Worm (Caenorhabditis elegans) whole organism, young adult: ENCODE data around the gene str-160.

Source experiments
- F37B4.10 ChIP-seq: fragments of 200-800 bp; sonication (Bioruptor generic); IDR thresholded peaks from 2 replicates; pipeline ENCODE4 v1.3.6; 2022; ENCODE audit warnings: missing genetic modification characterization, missing compliant biosample characterization
- F39B2.1 ChIP-seq: fragments of 200-800 bp; sonication (Bioruptor generic); IDR thresholded peaks from 2 replicates; pipeline ENCODE4 v1.3.6; 2022; ENCODE audit warnings: missing genetic modification reagents, missing genetic modification characterization, missing compliant biosample characterization
- F49E8.2 ChIP-seq: sonication (generic microtip); optimal IDR thresholded peaks from 3 replicates; lab custom pipeline; 2017; ENCODE audit warnings: missing genetic modification characterization, mild to moderate bottlenecking, missing compliant biosample characterization, antibody characterized with exemption, moderate library complexity; ENCODE audit not compliant: insufficient read depth
- T07F8.4 ChIP-seq: sonication (generic microtip); optimal IDR thresholded peaks from 2 replicates; lab custom pipeline; 2016; ENCODE audit warnings: mild to moderate bottlenecking, missing genetic modification characterization, moderate library complexity, missing compliant biosample characterization
- cebp-1 ChIP-seq, 2 experiments: fragments of 200-800 bp in 1 of 2; sonication (Bioruptor generic) in 1 of 2; sonication (generic microtip) in 1 of 2; IDR thresholded peaks in 1 of 2; optimal IDR thresholded peaks in 1 of 2; 2 replicates each; pipeline versions ENCODE4 v1.3.6 to Lab custom; 2017 to 2022; ENCODE audit warnings: missing compliant biosample characterization in 2 of 2, missing genetic modification characterization in 2 of 2, mild to moderate bottlenecking in 1 of 2, missing genetic modification reagents in 1 of 2, moderate library complexity in 1 of 2
- ceh-40 ChIP-seq: fragments of 200-800 bp; sonication (Bioruptor generic); IDR thresholded peaks from 2 replicates; pipeline ENCODE4 v1.3.6; 2022; ENCODE audit warnings: missing genetic modification characterization, missing compliant biosample characterization
- die-1 ChIP-seq: sonication (generic microtip); optimal IDR thresholded peaks from 2 replicates; lab custom pipeline; 2016; ENCODE audit warnings: missing genotype, mild to moderate bottlenecking, missing genetic modification characterization, missing compliant biosample characterization
- dpff-1 ChIP-seq: sonication (generic microtip); optimal IDR thresholded peaks from 2 replicates; lab custom pipeline; 2017; ENCODE audit warnings: mild to moderate bottlenecking, missing genetic modification characterization, missing compliant biosample characterization
- dpl-1 ChIP-seq: fragments of 150-350 bp; optimal IDR thresholded peaks from 2 replicates; lab custom pipeline; 2014; ENCODE audit warnings: missing biosample characterization, missing genetic modification reagents, missing genetic modification characterization
- egl-18 ChIP-seq: fragments of 200-800 bp; sonication (Bioruptor generic); IDR thresholded peaks from 2 replicates; pipeline ENCODE4 v1.3.6; 2022; ENCODE audit warnings: missing genetic modification reagents, missing genetic modification characterization, missing compliant biosample characterization
- egrh-3 ChIP-seq: fragments of 200-800 bp; sonication (Bioruptor generic); IDR thresholded peaks from 2 replicates; pipeline ENCODE4 v1.3.6; 2022; ENCODE audit warnings: missing genetic modification reagents, missing genetic modification characterization, missing compliant biosample characterization
- gei-17 ChIP-seq: fragments of 200-800 bp; sonication (Bioruptor generic); optimal IDR thresholded peaks from 2 replicates; lab custom pipeline; 2018; ENCODE audit warnings: mild to moderate bottlenecking, missing genetic modification characterization, missing compliant biosample characterization
- hmg-1.2 ChIP-seq: fragments of 200-800 bp; sonication (Bioruptor generic); IDR thresholded peaks from 2 replicates; pipeline ENCODE4 v1.3.6; 2022; ENCODE audit warnings: missing genetic modification reagents, missing genetic modification characterization, missing compliant biosample characterization
- lsl-1 ChIP-seq: fragments of 200-800 bp; sonication (Bioruptor generic); optimal IDR thresholded peaks from 2 replicates; lab custom pipeline; 2018; ENCODE audit warnings: mild to moderate bottlenecking, missing genetic modification characterization, moderate library complexity, missing compliant biosample characterization
- lsy-27 ChIP-seq: sonication (generic microtip); optimal IDR thresholded peaks from 2 replicates; lab custom pipeline; 2017; ENCODE audit warnings: missing genetic modification characterization, mild to moderate bottlenecking, missing compliant biosample characterization, antibody characterized with exemption, missing genotype, borderline replicate concordance; ENCODE audit not compliant: insufficient read depth
- madf-8 ChIP-seq: fragments of 200-800 bp; sonication (Bioruptor generic); conservative IDR thresholded peaks from 2 replicates; pipeline ENCODE4 v1.3.6; 2022; ENCODE audit warnings: missing genetic modification reagents, missing genetic modification characterization, missing compliant biosample characterization
- nhr-80 ChIP-seq: sonication (generic microtip); optimal IDR thresholded peaks from 2 replicates; lab custom pipeline; 2016; ENCODE audit warnings: missing genetic modification characterization, missing compliant biosample characterization
- nhr-90 ChIP-seq: sonication (generic microtip); optimal IDR thresholded peaks from 2 replicates; lab custom pipeline; 2016; ENCODE audit warnings: missing genotype, mild to moderate bottlenecking, missing genetic modification characterization, missing compliant biosample characterization
- pha-4 ChIP-seq: fragments of 150-350 bp; sonication (generic microtip); optimal IDR thresholded peaks from 2 replicates; lab custom pipeline; 2014; ENCODE audit warnings: missing biosample characterization, missing genetic modification reagents, missing genetic modification characterization
- rec-8 ChIP-seq, 2 experiments: sonication (generic microtip); optimal IDR thresholded peaks; 2 replicates each; lab custom pipeline; 2016; ENCODE audit warnings: mild to moderate bottlenecking in 2 of 2, missing genetic modification characterization in 2 of 2, missing genetic modification reagents in 2 of 2, missing genotype in 2 of 2, missing biosample characterization in 1 of 2, missing compliant biosample characterization in 1 of 2, moderate library complexity in 1 of 2
- repo-1 ChIP-seq: sonication (generic microtip); optimal IDR thresholded peaks from 2 replicates; lab custom pipeline; 2017; ENCODE audit warnings: mild to moderate bottlenecking, missing genetic modification characterization, missing compliant biosample characterization
- rpc-1 ChIP-seq, 2 experiments: fragments of 150-350 bp in 1 of 2; sonication (generic microtip) in 1 of 2; optimal IDR thresholded peaks; 2 replicates each; lab custom pipeline; 2014 to 2018; ENCODE audit warnings: missing biosample characterization in 1 of 2, missing genetic modification characterization in 1 of 2, missing genetic modification reagents in 1 of 2, missing genotype in 1 of 2
- sdz-38 ChIP-seq: sonication (generic microtip); optimal IDR thresholded peaks from 2 replicates; lab custom pipeline; 2016; ENCODE audit warnings: missing genotype, missing genetic modification characterization, missing compliant biosample characterization
- sea-2 ChIP-seq: fragments of 200-800 bp; sonication (Bioruptor generic); IDR thresholded peaks from 2 replicates; pipeline ENCODE4 v1.3.6; 2022; ENCODE audit warnings: missing genetic modification characterization, missing compliant biosample characterization
- snpc-4 ChIP-seq, 5 experiments: fragments of 150-350 bp in 1 of 5; sonication (generic microtip) in 4 of 5; optimal IDR thresholded peaks; 2 replicates each; lab custom pipeline; 2014 to 2018; ENCODE audit warnings: missing genetic modification characterization in 5 of 5, missing biosample characterization in 3 of 5, antibody characterized with exemption in 2 of 5, mild to moderate bottlenecking in 2 of 5, missing compliant biosample characterization in 2 of 5, missing genotype in 2 of 5, moderate library complexity in 2 of 5, missing genetic modification reagents in 1 of 5
- tbp1 ChIP-seq: fragments of 200-800 bp; sonication (Bioruptor generic); optimal IDR thresholded peaks from 2 replicates; lab custom pipeline; 2018; ENCODE audit warnings: mild to moderate bottlenecking, missing genetic modification characterization, missing compliant biosample characterization
- zfh-2 ChIP-seq: fragments of 200-800 bp; sonication (Bioruptor generic); conservative IDR thresholded peaks from 2 replicates; pipeline ENCODE4 v1.3.6; 2022; ENCODE audit warnings: missing genetic modification reagents, missing genetic modification characterization, missing compliant biosample characterization
- zim-3 ChIP-seq: sonication (generic microtip); optimal IDR thresholded peaks from 2 replicates; lab custom pipeline; 2017; ENCODE audit warnings: mild to moderate bottlenecking, missing genetic modification characterization, moderate library complexity, missing compliant biosample characterization
- ztf-25 ChIP-seq: fragments of 200-800 bp; sonication (Bioruptor generic); IDR thresholded peaks from 2 replicates; pipeline ENCODE4 v1.3.6; 2022; ENCODE audit warnings: missing genetic modification reagents, missing genetic modification characterization, missing compliant biosample characterization
- ztf-28 ChIP-seq: fragments of 200-800 bp; sonication (Bioruptor generic); IDR thresholded peaks from 2 replicates; pipeline ENCODE4 v1.3.6; 2022; ENCODE audit warnings: missing genetic modification reagents, missing genetic modification characterization, missing compliant biosample characterization
- ztf-3 ChIP-seq: fragments of 200-800 bp; sonication (Bioruptor generic); optimal IDR thresholded peaks from 2 replicates; lab custom pipeline; 2018; ENCODE audit warnings: mild to moderate bottlenecking, missing genetic modification characterization, missing compliant biosample characterization

The str-160 gene

ce11 chrV:1752496-1752895, 17.8 kb downstream of the str-160 start, which contains the start of gene ZK697.1:
Gene ZK697.1 (plus strand): TSS chrV:1752796.
- no peak for TF ChIP-seq pha-4 (tag; lab: Kevin White, UChicago)
- TF ChIP-seq die-1 (tag; lab: Kevin White, UChicago) = no peak
- TF ChIP-seq nhr-90 (tag; lab: Kevin White, UChicago) = no peak
- no peak for TF ChIP-seq egrh-3 (GFP tag; lab: Robert Waterston, UW)
- no peak for TF ChIP-seq lsl-1 (GFP tag; lab: Kevin White, UChicago)
- no peak for TF ChIP-seq rec-8 (tag; optimal IDR thresholded peaks at IDR 0.05; lab: Kevin White, UChicago)
- no peak for TF ChIP-seq F49E8.2 (tag; lab: Kevin White, UChicago)
- no peak for TF ChIP-seq egl-18 (GFP tag; lab: Robert Waterston, UW)
- no peak for TF ChIP-seq rpc-1 (optimal IDR thresholded peaks at IDR 0.05; lab: Kevin White, UChicago)
- TF ChIP-seq rpc-1 (tag; optimal IDR thresholded peaks at IDR 0.05; lab: Kevin White, UChicago) = no peak
- no peak for TF ChIP-seq dpff-1 (tag; lab: Kevin White, UChicago)
- no peak for TF ChIP-seq ztf-28 (GFP tag; lab: Robert Waterston, UW)
- TF ChIP-seq ceh-40 (GFP tag; lab: Robert Waterston, UW) = no peak
- no peak for TF ChIP-seq T07F8.4 (tag; lab: Kevin White, UChicago)
- no peak for TF ChIP-seq sea-2 (GFP tag; lab: Robert Waterston, UW)

- TF ChIP-seq pha-4 (tag; lab: Kevin White, UChicago) (no peak), gei-17 (GFP tag; lab: Kevin White, UChicago) (no peak), hmg-1.2 (GFP tag; lab: Robert Waterston, UW) (no peak), zim-3 (no peak), cebp-1 (GFP tag; IDR thresholded peaks at IDR 0.05; lab: Robert Waterston, UW) (no peak), cebp-1 (tag; optimal IDR thresholded peaks at IDR 0.05; lab: Kevin White, UChicago) (no peak), tbp1 (no peak), ztf-3 (GFP tag; lab: Kevin White, UChicago) (no peak), repo-1 (tag; lab: Kevin White, UChicago) (no peak), madf-8 (no peak), egl-18 (GFP tag; lab: Robert Waterston, UW) (no peak), dpl-1 (GFP tag; lab: Kevin White, UChicago) (no peak), F37B4.10 (GFP tag; lab: Robert Waterston, UW) (no peak), F39B2.1 (GFP tag; lab: Robert Waterston, UW) (no peak), zfh-2 (GFP tag; lab: Robert Waterston, UW) (no peak), snpc-4 (GFP tag; optimal IDR thresholded peaks at IDR 0.05; lab: Kevin White, UChicago) (no peak), snpc-4 (tag; optimal IDR thresholded peaks at IDR 0.05; lab: Kevin White, UChicago) (no peak)
Measured at ce11 chrV:1755589-1755988, 20.9 kb downstream of the str-160 start, which contains the start of gene ZK697.14. Gene ZK697.14 (minus strand): TSS chrV:1755689.

- no peak for TF ChIP-seq sdz-38
- no peak for TF ChIP-seq ztf-3 (GFP tag; lab: Kevin White, UChicago)
- peak; percentile 32 for TF ChIP-seq nhr-80 (tag; lab: Kevin White, UChicago)
- no peak for TF ChIP-seq gei-17 (GFP tag; lab: Kevin White, UChicago)
- no peak for TF ChIP-seq lsy-27
Measured at ce11 chrV:1756099-1756498, 21.4 kb downstream of the str-160 start.

ce11 chrV:1756856-1757255, 22.2 kb downstream of the str-160 start, which contains the start of gene clec-204:
Gene clec-204 (plus strand): TSS chrV:1757156.
- TF ChIP-seq dpff-1 (tag; lab: Kevin White, UChicago) (no peak), nhr-80 (tag; lab: Kevin White, UChicago) (peak; percentile 0), ztf-25 (GFP tag; lab: Robert Waterston, UW) (no peak)
